Worm (Caenorhabditis elegans) whole organism, L4 larva: ENCODE measurements around the gene pro-3.

ENCODE experiments used
- fos-1 ChIP-seq: fragments of 150-350 bp; optimal IDR thresholded peaks from 2 replicates; lab custom pipeline; 2014; ENCODE audit warnings: missing biosample characterization, missing genetic modification characterization
- mxl-2 ChIP-seq: fragments of 200-800 bp; sonication (Bioruptor generic); conservative IDR thresholded peaks from 2 replicates; pipeline ENCODE4 v1.3.6; 2022; ENCODE audit warnings: missing genetic modification reagents, missing genetic modification characterization, missing compliant biosample characterization

ce11 chrV:19140495-19140894 is 22.3 kb upstream of the pro-3 start, which contains the start of gene cpg-23:
- no peak for TF ChIP-seq mxl-2 (GFP tag; lab: Robert Waterston, UW)
- TF ChIP-seq fos-1 (tag; lab: Kevin White, UChicago): no peak
